Worm (Caenorhabditis elegans) whole organism, L3 larva: ENCODE results near the gene F40E10.5.

Experiments
- R02D3.7 ChIP-seq: fragments of 150-350 bp; optimal IDR thresholded peaks from 2 replicates; lab custom pipeline; 2014; ENCODE audit warnings: missing biosample characterization, missing genetic modification characterization
- ama-1 ChIP-seq: fragments of 150-350 bp; optimal IDR thresholded peaks from 2 replicates; lab custom pipeline; 2018
- ceh-28 ChIP-seq: fragments of 150-350 bp; optimal IDR thresholded peaks from 2 replicates; lab custom pipeline; 2014; ENCODE audit warnings: missing biosample characterization, missing genetic modification reagents, missing genetic modification characterization
- lin-15B ChIP-seq: fragments of 150-350 bp; optimal IDR thresholded peaks from 2 replicates; lab custom pipeline; 2014; ENCODE audit warnings: missing biosample characterization, missing genetic modification characterization
- nhr-23 ChIP-seq: fragments of 150-350 bp; optimal IDR thresholded peaks from 2 replicates; lab custom pipeline; 2014; ENCODE audit warnings: missing biosample characterization, missing genetic modification reagents, missing genetic modification characterization
- nhr-28 ChIP-seq: fragments of 150-350 bp; optimal IDR thresholded peaks from 2 replicates; lab custom pipeline; 2014; ENCODE audit warnings: missing biosample characterization, missing genetic modification characterization
- pqm-1 ChIP-seq: fragments of 150-350 bp; optimal IDR thresholded peaks from 2 replicates; lab custom pipeline; 2017; ENCODE audit warnings: missing biosample characterization, missing genetic modification characterization, inconsistent platforms
- skn-1 ChIP-seq: fragments of 150-350 bp; optimal IDR thresholded peaks from 2 replicates; lab custom pipeline; 2014; ENCODE audit warnings: missing biosample characterization, missing genetic modification characterization
- zag-1 ChIP-seq: fragments of 150-350 bp; optimal IDR thresholded peaks from 2 replicates; lab custom pipeline; 2014; ENCODE audit warnings: missing biosample characterization, missing genetic modification characterization

DNA sequence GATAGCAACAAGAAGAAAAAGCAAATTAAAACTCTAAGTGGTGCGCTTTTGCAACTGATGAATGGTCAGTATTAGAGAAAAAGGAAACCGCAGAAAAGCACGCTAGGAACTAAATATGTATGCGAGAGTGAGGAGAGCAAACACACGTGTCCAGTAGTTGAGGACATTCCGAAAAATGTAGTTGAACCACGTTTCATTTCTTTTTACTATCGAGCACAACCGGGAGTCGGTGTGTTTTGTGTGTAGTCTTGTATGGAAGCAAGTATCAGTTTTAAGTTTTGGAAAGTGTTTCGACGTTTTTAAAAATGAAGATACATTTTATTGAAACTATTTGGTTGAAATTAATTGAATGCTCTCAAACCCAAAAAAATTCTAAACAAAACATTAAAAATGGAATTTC lies 38.4 kb downstream of the F40E10.5 start, which contains the start of gene C05G5.1:
- no peak for TF ChIP-seq ceh-28 (tag; lab: Kevin White, UChicago)
- TF ChIP-seq skn-1 (tag; lab: Kevin White, UChicago) = no peak
- no peak for TF ChIP-seq zag-1
- no peak for TF ChIP-seq pqm-1 (tag; lab: Kevin White, UChicago)
- TF ChIP-seq nhr-23 (tag; lab: Kevin White, UChicago) = no peak
- TF ChIP-seq lin-15B (tag; lab: Kevin White, UChicago) = no peak
- TF ChIP-seq ama-1 (lab: Kevin White, UChicago) = no peak
- TF ChIP-seq R02D3.7 (tag; lab: Kevin White, UChicago) = no peak
- TF ChIP-seq nhr-28 (tag; lab: Kevin White, UChicago) = no peak
